Fruit fly (Drosophila melanogaster): ENCODE results near the gene Nf-YB.
A peak's percentile ranks its signal among the peaks of the same experiment; 100 is the strongest.

Nf-YB gene

DNA sequence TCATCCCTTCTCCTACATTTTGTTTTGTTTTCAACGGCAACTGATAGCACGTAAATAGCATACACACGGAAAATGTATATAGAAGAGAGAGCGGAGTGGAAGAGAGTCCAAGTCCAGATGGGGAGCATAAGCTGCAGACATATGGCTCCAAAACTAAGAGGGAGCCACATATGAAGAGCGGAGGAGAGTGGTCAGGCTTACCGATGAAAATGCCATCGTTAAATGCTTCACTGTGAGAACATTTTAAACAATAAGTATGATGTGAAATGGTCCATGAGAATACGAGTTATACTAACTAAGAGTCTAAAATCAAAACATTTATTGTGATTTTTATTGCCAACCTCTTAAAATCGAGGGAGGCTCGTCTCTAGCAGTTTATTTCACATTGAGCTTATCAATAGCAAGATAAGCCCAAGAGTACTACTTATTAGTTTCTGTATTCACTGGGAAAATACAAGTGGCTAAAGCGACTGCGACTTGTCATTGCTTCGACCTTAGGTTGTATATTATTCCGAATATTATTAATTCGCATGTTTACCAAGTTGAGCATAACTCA, 28.8 kb downstream of the Nf-YB start (continued):
- TF ChIP-seq CG3163 (GFP tag; optimal IDR thresholded peaks at IDR 0.05) (peak; percentile 91), CG12391 (tag; optimal IDR thresholded peaks at IDR 0.05) (peak; percentile 45), CG11560 (tag; IDR thresholded peaks at IDR 0.05) (no peak), CG18011 (GFP tag; optimal IDR thresholded peaks at IDR 0.05) (no peak), Med (GFP tag) (peak; percentile 59), disco-r (GFP tag; optimal IDR thresholded peaks at IDR 0.05) (no peak), Sox100B (GFP tag; optimal IDR thresholded peaks at IDR 0.05) (peak; percentile 53), Trl (optimal IDR thresholded peaks at IDR 0.05) (peak; percentile 83 to 88), Trl (GFP tag; optimal IDR thresholded peaks at IDR 0.05) (no peak), amos (GFP tag; IDR thresholded peaks at IDR 0.05; ENCODE audit: partially characterized antibody) (no peak), TFAM (GFP tag; optimal IDR thresholded peaks at IDR 0.05) (no peak), seq (GFP tag; IDR thresholded peaks at IDR 0.05) (no peak), en (GFP tag; optimal IDR thresholded peaks at IDR 0.05) (no peak), jigr1 (GFP tag; IDR thresholded peaks at IDR 0.05) (no peak), insv (GFP tag; optimal IDR thresholded peaks at IDR 0.05) (no peak), Hr39 (optimal IDR thresholded peaks at IDR 0.05) (no peak), Deaf1 (tag; optimal IDR thresholded peaks at IDR 0.05) (no peak), CG7556 (GFP tag; optimal IDR thresholded peaks at IDR 0.05) (no peak), CG14860 (GFP tag; IDR thresholded peaks at IDR 0.05; ENCODE audit: partially characterized antibody) (no peak), GATAe (GFP tag; conservative IDR thresholded peaks at IDR 0.05) (no peak), CG2129 (GFP tag; IDR thresholded peaks at IDR 0.05; ENCODE audit: partially characterized antibody) (no peak), CG14710 (tag; optimal IDR thresholded peaks at IDR 0.05) (peak; percentile 21)

DNA sequence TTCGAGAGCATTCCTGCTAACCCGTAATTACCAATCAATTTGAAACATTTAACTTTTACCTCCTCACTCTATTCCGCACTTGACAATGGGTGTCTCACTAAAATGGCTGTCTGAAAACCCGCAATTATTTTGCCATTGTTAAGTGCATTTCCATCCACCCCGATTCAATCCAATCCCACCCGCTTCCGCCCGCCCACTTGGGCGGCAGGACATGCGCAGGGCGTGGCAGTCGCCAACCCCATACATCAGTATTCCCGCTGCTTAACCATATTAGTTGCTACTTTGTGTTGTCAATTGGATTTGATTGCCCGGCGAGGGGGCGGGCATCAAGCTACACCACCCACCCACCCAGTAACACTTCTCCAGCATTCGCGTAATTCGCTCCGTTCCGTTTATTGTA, 29.6 kb downstream of the Nf-YB start:
- no peak for TF ChIP-seq klu (GFP tag; IDR thresholded peaks at IDR 0.05)
- TF ChIP-seq chinmo (GFP tag; IDR thresholded peaks at IDR 0.05; ENCODE audit: partially characterized antibody) = 0 out of 4 replicates have a peak, but pooled peaks have one; percentile 49
- TF ChIP-seq CG5953 (GFP tag; IDR thresholded peaks at IDR 0.05) = no peak
- no peak for TF ChIP-seq CG13287 (GFP tag; IDR thresholded peaks at IDR 0.05; ENCODE audit: partially characterized antibody)
- peak; percentile 89 for TF ChIP-seq Nf-YC (tag; optimal IDR thresholded peaks at IDR 0.05)
- TF ChIP-seq Nf-YB (GFP tag; optimal IDR thresholded peaks at IDR 0.05) = peak; percentile 83
- peak; percentile 69 for TF ChIP-seq ewg (GFP tag; optimal IDR thresholded peaks at IDR 0.05)
- TF ChIP-seq aop (GFP tag; IDR thresholded peaks at IDR 0.05) = no peak
- peak; percentile 34 for TF ChIP-seq Med (GFP tag)
- TF ChIP-seq seq (GFP tag; IDR thresholded peaks at IDR 0.05) = peak; percentile 62; the same call in 1 of the 2 replicates
- TF ChIP-seq ap (GFP tag; IDR thresholded peaks at IDR 0.05) = no peak
- TF ChIP-seq pros (GFP tag; optimal IDR thresholded peaks at IDR 0.05) = no peak
- TF ChIP-seq Sry-δ (GFP tag; optimal IDR thresholded peaks at IDR 0.05) = no peak
- TF ChIP-seq Ets65A (GFP tag) = no peak

DNA sequence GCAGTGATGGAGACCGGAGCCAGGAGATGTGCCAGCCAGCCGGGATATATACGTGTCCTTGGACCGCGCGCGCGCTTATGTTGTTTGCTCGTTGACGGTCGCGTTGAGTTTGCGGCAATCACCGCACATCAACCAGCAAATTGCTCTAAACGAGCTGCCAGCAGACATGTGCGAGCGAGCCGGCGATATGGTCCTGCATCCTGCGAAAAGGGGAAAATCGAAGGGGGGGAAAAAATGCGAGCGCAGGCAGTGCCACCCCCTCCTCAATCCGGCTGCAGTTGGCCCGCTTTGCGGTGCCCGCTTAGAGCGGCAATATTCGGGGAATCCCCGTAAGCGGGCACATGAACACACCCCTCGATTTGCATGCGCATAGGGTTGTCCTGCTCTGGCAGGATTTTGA, 33.1 kb downstream of the Nf-YB start, which contains the start of gene bsh:
bsh (minus strand) TSS at position 101 of the 400 bp plus-strand sequence.
- TF ChIP-seq CG13624 (GFP tag; optimal IDR thresholded peaks at IDR 0.05) = no peak
- TF ChIP-seq CG34422 (GFP tag; IDR thresholded peaks at IDR 0.05) = 0 out of 3 replicates have a peak, but pooled peaks have one; percentile 23
- no peak for TF ChIP-seq CG9215 (GFP tag; IDR thresholded peaks at IDR 0.05)
- TF ChIP-seq CG8765 (GFP tag; IDR thresholded peaks at IDR 0.05) = 0 out of 2 replicates have a peak, but pooled peaks have one; percentile 27
- TF ChIP-seq CG10321 (GFP tag; IDR thresholded peaks at IDR 0.05) = peak; percentile 46; the same call in 1 of the 2 replicates
- no peak for TF ChIP-seq zen (tag; optimal IDR thresholded peaks at IDR 0.05)
- peak; percentile 10 for TF ChIP-seq CG1832 (GFP tag; optimal IDR thresholded peaks at IDR 0.05)
- no peak for TF ChIP-seq CG3281 (GFP tag; optimal IDR thresholded peaks at IDR 0.05)
